Fruit fly (Drosophila melanogaster) whole organism, pupa: ENCODE results near the gene trk.

Experiments used
- CG4496 ChIP-seq: fragments of 200-800 bp; sonication (Bioruptor generic); IDR thresholded peaks from 3 replicates; pipeline ENCODE4 v1.3.6; 2022; ENCODE audit warnings: missing biosample characterization, missing genetic modification characterization
- CG8301 ChIP-seq: fragments of 200-800 bp; sonication (Bioruptor generic); optimal IDR thresholded peaks from 2 replicates; lab custom pipeline; 2018; ENCODE audit warnings: missing biosample characterization, mild to moderate bottlenecking, missing genetic modification characterization
- CG9948 ChIP-seq: fragments of 200-800 bp; sonication (Bioruptor generic); optimal IDR thresholded peaks from 2 replicates; lab custom pipeline; 2018; ENCODE audit warnings: missing biosample characterization, mild to moderate bottlenecking, missing genetic modification characterization, moderate library complexity
- EcR ChIP-seq: fragments of 200-800 bp; sonication (Bioruptor generic); optimal IDR thresholded peaks from 3 replicates; lab custom pipeline; 2019; ENCODE audit warnings: missing biosample characterization, missing genetic modification characterization, mild to moderate bottlenecking, moderate library complexity, missing genetic modification reagents
- Snoo ChIP-seq: fragments of 200-800 bp; sonication (Bioruptor generic); optimal IDR thresholded peaks from 3 replicates; lab custom pipeline; 2017; ENCODE audit warnings: missing biosample characterization, mild to moderate bottlenecking, missing genetic modification characterization, inconsistent platforms

- TF ChIP-seq Snoo (no peak), EcR (GFP tag; lab: Kevin White, UChicago) (no peak), CG9948 (tag; lab: Kevin White, UChicago) (no peak), CG4496 (GFP tag; lab: Robert Waterston, UW) (no peak), CG8301 (no peak)
Observed at dm6 chr2L:10269854-10270253, 2.3 kb downstream of the trk start, which contains the start of gene Mulk.
